Worm (Caenorhabditis elegans): Measurements from ENCODE around the gene cyc-2.2.

ce11 chrV:12633046-12633445 lies 21.0 kb upstream of the cyc-2.2 start:
- TF ChIP-seq ceh-9 (tag; optimal IDR thresholded peaks at IDR 0.05) (no peak), nhr-11 (tag; optimal IDR thresholded peaks at IDR 0.05) (no peak), ceh-34 (tag; optimal IDR thresholded peaks at IDR 0.05) (no peak), hlh-8 (tag; optimal IDR thresholded peaks at IDR 0.05) (no peak), mec-3 (tag; optimal IDR thresholded peaks at IDR 0.05; ENCODE audit: borderline replicate concordance) (no peak), hlh-15 (tag; optimal IDR thresholded peaks at IDR 0.05) (no peak)
